Fruit fly (Drosophila melanogaster): ENCODE measurements around the gene Mst87F.

DNA sequence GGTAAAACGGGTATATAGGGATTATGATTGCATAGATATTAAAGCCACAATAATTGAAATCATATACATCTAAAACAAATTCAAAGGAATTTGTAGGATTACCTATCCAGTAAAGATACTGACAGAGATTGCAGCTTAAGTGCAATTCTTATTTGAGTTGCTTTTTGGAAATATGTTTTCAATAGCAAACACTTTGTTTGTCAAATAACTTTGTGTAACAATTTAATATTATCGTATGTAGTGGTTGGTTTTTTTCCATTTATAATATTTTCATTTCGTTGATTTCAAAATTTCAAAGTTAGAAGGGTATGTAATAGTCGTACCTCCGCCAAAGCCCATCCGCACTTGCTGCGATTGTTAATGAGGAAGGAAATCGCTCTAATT, 21.1 kb downstream of the Mst87F start:
- TF ChIP-seq CG32121 (GFP tag; IDR thresholded peaks at IDR 0.05), result peak; percentile 49
- TF ChIP-seq CG14655 (GFP tag; optimal IDR thresholded peaks at IDR 0.05), result peak; percentile 78
- peak; percentile 35; the same call in 2 of the 3 replicates for TF ChIP-seq CG4496 (GFP tag; IDR thresholded peaks at IDR 0.05)
- no peak; the same call in 1 of the 2 replicates for TF ChIP-seq Ets98B (GFP tag; IDR thresholded peaks at IDR 0.05)
- peak; percentile 54 for TF ChIP-seq CG12605 (GFP tag; IDR thresholded peaks at IDR 0.05)
- TF ChIP-seq gl (tag; optimal IDR thresholded peaks at IDR 0.05), result no peak
- no peak for TF ChIP-seq EcR (GFP tag; optimal IDR thresholded peaks at IDR 0.05)
- TF ChIP-seq Snoo (tag; optimal IDR thresholded peaks at IDR 0.05), result peak; percentile 23
- TF ChIP-seq CG9948 (tag; optimal IDR thresholded peaks at IDR 0.05), result peak; percentile 51
- no peak for TF ChIP-seq D1 (tag; optimal IDR thresholded peaks at IDR 0.05)
